Worm (Caenorhabditis elegans) whole organism, midembryonic: ENCODE data around the gene Y26E6A.3.

Experiments
- T22C8.4 ChIP-seq: fragments of 200-800 bp; sonication (Bioruptor generic); IDR thresholded peaks from 2 replicates; pipeline ENCODE4 v1.3.6; 2022; ENCODE audit warnings: missing genetic modification characterization, missing compliant biosample characterization
- cog-1 ChIP-seq: sonication (generic microtip); optimal IDR thresholded peaks from 2 replicates; lab custom pipeline; 2016; ENCODE audit warnings: missing genetic modification characterization, missing compliant biosample characterization
- klf-2 ChIP-seq: fragments of 200-800 bp; sonication (Bioruptor generic); conservative IDR thresholded peaks from 2 replicates; pipeline ENCODE4 v1.3.6; 2022; ENCODE audit warnings: missing genetic modification reagents, missing genetic modification characterization, missing compliant biosample characterization
- tab-1 ChIP-seq: fragments of 200-800 bp; sonication (Bioruptor generic); IDR thresholded peaks from 2 replicates; pipeline ENCODE4 v1.3.6; 2022; ENCODE audit warnings: missing genetic modification characterization, missing compliant biosample characterization
- ztf-23 ChIP-seq: fragments of 200-800 bp; sonication (Bioruptor generic); IDR thresholded peaks from 2 replicates; pipeline ENCODE4 v1.3.6; 2022; ENCODE audit warnings: missing genetic modification reagents, missing genetic modification characterization, missing compliant biosample characterization

ce11 chrX:13948810-13949209, 39.1 kb upstream of the Y26E6A.3 start, which contains the start of gene alg-1:
- TF ChIP-seq T22C8.4 (GFP tag; lab: Robert Waterston, UW) (no peak), cog-1 (tag; lab: Kevin White, UChicago) (no peak), klf-2 (GFP tag; lab: Robert Waterston, UW) (no peak), tab-1 (GFP tag; lab: Robert Waterston, UW) (no peak), ztf-23 (GFP tag; lab: Robert Waterston, UW) (no peak)
